Worm (Caenorhabditis elegans) whole organism, late embryonic: ENCODE measurements around the gene sru-7.

Experiments used
- ama-1 ChIP-seq: fragments of 150-350 bp; optimal IDR thresholded peaks from 2 replicates; lab custom pipeline; 2014
- ceh-2 ChIP-seq: sonication (generic microtip); optimal IDR thresholded peaks from 2 replicates; lab custom pipeline; 2016; ENCODE audit warnings: missing genotype, missing genetic modification characterization, missing compliant biosample characterization
- ceh-22 ChIP-seq: sonication (generic microtip); optimal IDR thresholded peaks from 2 replicates; lab custom pipeline; 2017; ENCODE audit warnings: missing biosample characterization, missing genetic modification characterization
- ceh-45 ChIP-seq: fragments of 200-800 bp; sonication (Bioruptor generic); IDR thresholded peaks from 2 replicates; pipeline ENCODE4 v1.3.6; 2022; ENCODE audit warnings: missing genetic modification reagents, missing genetic modification characterization, missing compliant biosample characterization
- ceh-6 ChIP-seq: fragments of 200-800 bp; sonication (Bioruptor generic); optimal IDR thresholded peaks from 2 replicates; lab custom pipeline; 2018; ENCODE audit warnings: mild to moderate bottlenecking, missing genetic modification characterization, missing compliant biosample characterization
- che-1 ChIP-seq: sonication (generic microtip); optimal IDR thresholded peaks from 2 replicates; lab custom pipeline; 2016; ENCODE audit warnings: mild to moderate bottlenecking, missing genetic modification characterization, missing compliant biosample characterization
- dve-1 ChIP-seq: sonication (generic microtip); optimal IDR thresholded peaks from 2 replicates; lab custom pipeline; 2017; ENCODE audit warnings: antibody characterized with exemption, mild to moderate bottlenecking, missing genetic modification characterization, missing compliant biosample characterization
- elt-2 ChIP-seq: sonication (generic microtip); optimal IDR thresholded peaks from 2 replicates; lab custom pipeline; 2016; ENCODE audit warnings: missing genetic modification reagents, missing genetic modification characterization, missing compliant biosample characterization
- elt-4 ChIP-seq: sonication (generic microtip); optimal IDR thresholded peaks from 2 replicates; lab custom pipeline; 2016; ENCODE audit warnings: missing genetic modification characterization, missing compliant biosample characterization
- hlh-13 ChIP-seq: fragments of 200-800 bp; sonication (Bioruptor generic); optimal IDR thresholded peaks from 2 replicates; lab custom pipeline; 2018; ENCODE audit warnings: mild to moderate bottlenecking, missing genetic modification characterization, missing compliant biosample characterization
- lim-6 ChIP-seq: sonication (generic microtip); optimal IDR thresholded peaks from 2 replicates; lab custom pipeline; 2016; ENCODE audit warnings: missing genetic modification characterization, missing compliant biosample characterization
- lin-11 ChIP-seq: fragments of 200-800 bp; sonication (Bioruptor generic); optimal IDR thresholded peaks from 2 replicates; lab custom pipeline; 2018; ENCODE audit warnings: mild to moderate bottlenecking, missing genetic modification characterization, missing compliant biosample characterization
- madf-2 ChIP-seq: sonication (generic microtip); optimal IDR thresholded peaks from 2 replicates; lab custom pipeline; 2017; ENCODE audit warnings: missing genetic modification characterization, missing compliant biosample characterization
- ref-2 ChIP-seq: sonication (generic microtip); optimal IDR thresholded peaks from 2 replicates; lab custom pipeline; 2016; ENCODE audit warnings: missing genetic modification characterization, missing compliant biosample characterization

The sru-7 gene

DNA sequence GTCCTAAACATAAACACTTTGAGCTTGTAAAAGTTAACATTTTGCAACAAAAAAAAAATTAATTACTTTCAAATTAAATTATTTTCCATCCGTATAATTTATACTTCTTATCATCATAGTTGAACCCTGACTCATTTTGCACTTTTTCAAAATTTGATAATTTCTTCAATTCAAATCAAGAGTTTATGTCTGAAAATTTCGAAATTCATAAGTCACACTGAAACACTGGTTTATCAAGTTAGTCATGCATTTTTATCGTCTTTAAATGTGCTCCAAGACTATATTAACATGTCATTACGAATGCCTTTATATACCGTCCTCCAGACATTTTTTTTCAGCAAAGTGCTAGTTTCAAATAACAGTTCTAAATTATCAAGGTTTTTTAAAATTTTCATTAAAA is 47.3 kb downstream of the sru-7 start:
- TF ChIP-seq lim-6 (tag; lab: Kevin White, UChicago), result no peak
- no peak for TF ChIP-seq hlh-13 (GFP tag; lab: Kevin White, UChicago)
- no peak for TF ChIP-seq elt-4
- no peak for TF ChIP-seq lin-11
- TF ChIP-seq ceh-45 (GFP tag; lab: Robert Waterston, UW), result no peak
- TF ChIP-seq ceh-2 (tag; lab: Kevin White, UChicago), result no peak
- TF ChIP-seq ref-2 (tag; lab: Kevin White, UChicago), result no peak
- TF ChIP-seq ceh-22, result no peak
- no peak for TF ChIP-seq madf-2
- no peak for TF ChIP-seq ama-1 (lab: Kevin White, UChicago)
- TF ChIP-seq ceh-6 (GFP tag; lab: Kevin White, UChicago), result no peak
- TF ChIP-seq che-1 (tag; lab: Kevin White, UChicago), result no peak
- no peak for TF ChIP-seq dve-1 (tag; lab: Kevin White, UChicago)

DNA sequence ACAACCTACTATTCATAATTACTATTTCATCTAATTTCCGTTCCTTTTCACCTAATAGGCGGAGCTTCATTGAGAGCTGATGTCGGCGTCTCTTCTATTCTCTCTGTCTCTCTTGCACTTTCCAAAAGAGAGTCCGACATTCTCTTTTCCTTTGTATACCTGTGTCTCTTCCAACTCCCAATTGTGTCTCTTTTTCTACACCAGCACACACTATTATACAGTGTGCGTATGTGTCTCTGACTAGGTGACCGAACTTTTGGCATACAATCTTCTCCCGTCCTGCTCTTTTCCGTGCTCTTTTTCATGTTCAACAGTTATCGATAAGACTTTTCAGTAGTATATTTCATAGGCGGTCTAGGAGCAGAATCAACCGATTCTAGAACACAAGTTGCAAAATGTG is 47.9 kb downstream of the sru-7 start:
- TF ChIP-seq madf-2 (no peak), elt-2 (peak; percentile 4)

DNA sequence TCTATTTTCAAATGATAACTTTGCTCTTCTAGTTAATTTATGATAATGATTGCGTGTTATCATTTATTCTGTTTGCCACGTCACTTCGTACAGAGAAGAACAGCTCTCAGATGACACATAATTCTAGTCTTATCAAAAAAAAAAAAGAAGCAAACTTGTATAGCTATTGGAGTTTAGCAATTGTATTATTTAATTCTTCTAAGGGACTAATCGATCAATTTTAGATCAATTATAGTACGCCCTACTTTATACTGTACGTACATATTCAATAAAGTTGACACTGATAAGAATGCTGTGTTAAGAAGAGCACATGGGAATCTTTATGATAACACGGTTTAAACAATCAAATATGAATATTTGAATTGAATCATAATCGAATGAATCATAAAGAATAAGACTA is 49.9 kb downstream of the sru-7 start:
- no peak for TF ChIP-seq elt-4
- peak; percentile 89 for TF ChIP-seq elt-2
